Worm (Caenorhabditis elegans) whole organism, midembryonic: Measurements from ENCODE around the gene sid-2.

Experiments
- T22C8.4 ChIP-seq: fragments of 200-800 bp; sonication (Bioruptor generic); IDR thresholded peaks from 2 replicates; pipeline ENCODE4 v1.3.6; 2022; ENCODE audit warnings: missing genetic modification characterization, missing compliant biosample characterization
- cog-1 ChIP-seq: sonication (generic microtip); optimal IDR thresholded peaks from 2 replicates; lab custom pipeline; 2016; ENCODE audit warnings: missing genetic modification characterization, missing compliant biosample characterization
- flt-1 ChIP-seq: fragments of 200-800 bp; sonication (Bioruptor generic); IDR thresholded peaks from 2 replicates; pipeline ENCODE4 v1.3.6; 2022; ENCODE audit warnings: missing genetic modification characterization, missing compliant biosample characterization
- klf-2 ChIP-seq: fragments of 200-800 bp; sonication (Bioruptor generic); conservative IDR thresholded peaks from 2 replicates; pipeline ENCODE4 v1.3.6; 2022; ENCODE audit warnings: missing genetic modification reagents, missing genetic modification characterization, missing compliant biosample characterization
- med-1 ChIP-seq: sonication (generic microtip); optimal IDR thresholded peaks from 2 replicates; lab custom pipeline; 2017; ENCODE audit warnings: missing genetic modification characterization, mild to moderate bottlenecking, missing compliant biosample characterization, antibody characterized with exemption, missing genetic modification reagents; ENCODE audit not compliant: insufficient read depth
- ref-1 ChIP-seq: fragments of 200-800 bp; sonication (Bioruptor generic); conservative IDR thresholded peaks from 2 replicates; pipeline ENCODE4 v1.3.6; 2022; ENCODE audit warnings: missing genetic modification reagents, missing genetic modification characterization, missing compliant biosample characterization
- tab-1 ChIP-seq: fragments of 200-800 bp; sonication (Bioruptor generic); IDR thresholded peaks from 2 replicates; pipeline ENCODE4 v1.3.6; 2022; ENCODE audit warnings: missing genetic modification characterization, missing compliant biosample characterization
- ztf-23 ChIP-seq: fragments of 200-800 bp; sonication (Bioruptor generic); IDR thresholded peaks from 2 replicates; pipeline ENCODE4 v1.3.6; 2022; ENCODE audit warnings: missing genetic modification reagents, missing genetic modification characterization, missing compliant biosample characterization
- ztf-29 ChIP-seq: fragments of 200-800 bp; sonication (Bioruptor generic); IDR thresholded peaks from 2 replicates; pipeline ENCODE4 v1.3.6; 2022; ENCODE audit warnings: missing genetic modification reagents, missing genetic modification characterization, missing compliant biosample characterization

Gene sid-2

ce11 chrIII:13701691-13702090, 22.4 kb downstream of the sid-2 start, which contains the start of gene lit-1:
TSS of gene lit-1 (plus strand) at chrIII:13701991.
- TF ChIP-seq klf-2 (GFP tag; lab: Robert Waterston, UW), result no peak
- TF ChIP-seq cog-1, result no peak
- TF ChIP-seq tab-1 (GFP tag; lab: Robert Waterston, UW), result no peak
- TF ChIP-seq med-1, result no peak
- TF ChIP-seq flt-1 (GFP tag; lab: Robert Waterston, UW), result no peak
- no peak for TF ChIP-seq ref-1 (GFP tag; lab: Robert Waterston, UW)
- TF ChIP-seq ztf-29 (GFP tag; lab: Robert Waterston, UW), result no peak
- no peak for TF ChIP-seq T22C8.4
- TF ChIP-seq ztf-23 (GFP tag; lab: Robert Waterston, UW), result no peak

- TF ChIP-seq T22C8.4 (no peak), med-1 (no peak), tab-1 (GFP tag; lab: Robert Waterston, UW) (no peak), flt-1 (GFP tag; lab: Robert Waterston, UW) (no peak), ztf-29 (GFP tag; lab: Robert Waterston, UW) (no peak), cog-1 (no peak), ref-1 (GFP tag; lab: Robert Waterston, UW) (no peak), klf-2 (GFP tag; lab: Robert Waterston, UW) (no peak), ztf-23 (GFP tag; lab: Robert Waterston, UW) (no peak)
Observed at ce11 chrIII:13708415-13708814, 29.2 kb downstream of the sid-2 start.

- TF ChIP-seq med-1 (no peak), ztf-29 (GFP tag; lab: Robert Waterston, UW) (no peak), flt-1 (GFP tag; lab: Robert Waterston, UW) (no peak), klf-2 (GFP tag; lab: Robert Waterston, UW) (no peak), T22C8.4 (no peak), cog-1 (no peak), ztf-23 (GFP tag; lab: Robert Waterston, UW) (no peak)
Observed at ce11 chrIII:13709122-13709521, 29.9 kb downstream of the sid-2 start.

- TF ChIP-seq T22C8.4 (no peak), flt-1 (GFP tag; lab: Robert Waterston, UW) (peak; percentile 30; the same call in 1 of the 2 replicates), klf-2 (GFP tag; lab: Robert Waterston, UW) (no peak), tab-1 (GFP tag; lab: Robert Waterston, UW) (no peak)
Observed at ce11 chrIII:13710666-13711065, 31.4 kb downstream of the sid-2 start.

- TF ChIP-seq klf-2 (GFP tag; lab: Robert Waterston, UW) (no peak), ref-1 (GFP tag; lab: Robert Waterston, UW) (no peak), ztf-29 (GFP tag; lab: Robert Waterston, UW) (no peak), cog-1 (peak; percentile 66), flt-1 (GFP tag; lab: Robert Waterston, UW) (0 out of 2 replicates have a peak, but pooled peaks have one; percentile 57), T22C8.4 (no peak), tab-1 (GFP tag; lab: Robert Waterston, UW) (no peak), ztf-23 (GFP tag; lab: Robert Waterston, UW) (no peak), med-1 (no peak)
Observed at ce11 chrIII:13712854-13713293, 33.6 kb downstream of the sid-2 start.

- TF ChIP-seq tab-1 (GFP tag; lab: Robert Waterston, UW) (no peak; the same call in 1 of the 2 replicates), flt-1 (GFP tag; lab: Robert Waterston, UW) (0 out of 2 replicates have a peak, but pooled peaks have one; percentile 47)
Observed at ce11 chrIII:13713807-13714206, 34.6 kb downstream of the sid-2 start.

- TF ChIP-seq med-1, result no peak
- TF ChIP-seq cog-1, result no peak
- TF ChIP-seq flt-1 (GFP tag; lab: Robert Waterston, UW), result no peak
- TF ChIP-seq T22C8.4, result no peak
- TF ChIP-seq tab-1 (GFP tag; lab: Robert Waterston, UW), result no peak
- no peak for TF ChIP-seq ztf-23 (GFP tag; lab: Robert Waterston, UW)
- TF ChIP-seq ztf-29 (GFP tag; lab: Robert Waterston, UW), result no peak
Observed at ce11 chrIII:13714950-13715349, 35.7 kb downstream of the sid-2 start.

ce11 chrIII:13716266-13716665, 37.0 kb downstream of the sid-2 start:
- TF ChIP-seq T22C8.4, result no peak
- no peak for TF ChIP-seq klf-2 (GFP tag; lab: Robert Waterston, UW)
- no peak for TF ChIP-seq tab-1 (GFP tag; lab: Robert Waterston, UW)

ce11 chrIII:13716831-13717230, 37.6 kb downstream of the sid-2 start:
- no peak for TF ChIP-seq ref-1 (GFP tag; lab: Robert Waterston, UW)
- no peak for TF ChIP-seq med-1
- no peak for TF ChIP-seq ztf-23 (GFP tag; lab: Robert Waterston, UW)
- TF ChIP-seq ztf-29 (GFP tag; lab: Robert Waterston, UW), result no peak
- TF ChIP-seq flt-1 (GFP tag; lab: Robert Waterston, UW), result no peak
- no peak for TF ChIP-seq T22C8.4
- TF ChIP-seq cog-1, result no peak
- no peak for TF ChIP-seq klf-2 (GFP tag; lab: Robert Waterston, UW)
- no peak for TF ChIP-seq tab-1 (GFP tag; lab: Robert Waterston, UW)

ce11 chrIII:13717505-13717904, 38.3 kb downstream of the sid-2 start:
- TF ChIP-seq tab-1 (GFP tag; lab: Robert Waterston, UW) (0 out of 2 replicates have a peak, but pooled peaks have one; percentile 73), med-1 (no peak), cog-1 (no peak), ztf-23 (GFP tag; lab: Robert Waterston, UW) (peak; percentile 55; the same call in 1 of the 2 replicates), klf-2 (GFP tag; lab: Robert Waterston, UW) (no peak), flt-1 (GFP tag; lab: Robert Waterston, UW) (peak; percentile 82)
